Fruit fly (Drosophila melanogaster) S2 (cell line): Measurements from ENCODE around the gene spi.

Experiments used
- CG8478 ChIP-seq: fragments of >200 bp; optimal IDR thresholded peaks from 2 replicates; lab custom pipeline; 2018
- CTCF ChIP-seq, 2 experiments: fragments of >200 bp; optimal IDR thresholded peaks; 2 replicates each; lab custom pipeline; 2018

DNA sequence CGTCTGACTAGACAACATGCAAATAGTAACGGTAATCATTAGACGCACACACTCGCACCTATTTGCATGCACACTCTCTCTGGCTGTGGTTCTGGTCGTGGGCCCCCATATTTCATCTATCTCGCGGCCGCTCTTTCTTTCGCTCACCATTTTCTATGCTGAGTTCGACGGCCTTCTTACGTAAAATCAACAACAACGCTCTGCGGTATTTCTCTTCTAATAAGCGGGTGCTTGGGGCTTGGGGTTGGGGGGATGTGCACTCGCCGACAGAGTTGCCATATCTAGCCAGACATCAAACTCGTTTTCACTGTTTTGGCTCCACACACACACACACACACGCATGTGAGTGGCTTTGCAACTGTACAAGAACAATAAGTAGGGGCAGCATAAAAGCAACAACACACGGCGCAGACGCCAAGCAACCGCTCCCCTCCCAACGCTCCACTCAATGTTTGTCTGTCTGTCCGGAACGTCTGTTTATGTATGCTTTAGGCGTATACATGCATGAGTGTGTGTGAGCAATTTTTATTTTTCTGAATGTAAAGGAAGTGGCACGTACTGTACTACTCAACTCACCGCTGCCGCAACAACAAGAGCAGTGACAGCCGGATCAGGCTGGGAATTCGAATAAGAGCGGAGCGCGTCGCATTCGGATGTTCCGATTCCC lies 2.0 kb downstream of the spi start:
- TF ChIP-seq CTCF (optimal IDR thresholded peaks at IDR 0.05; lab: Kevin White, UChicago) (no peak), CG8478 (lab: Kevin White, UChicago) (no peak)
